Worm (Caenorhabditis elegans) whole organism, L1 larva: Measurements from ENCODE around the gene sma-1.
A peak's percentile ranks its signal among the peaks of the same experiment; 100 is the strongest.

Experiments
- C04F5.9 ChIP-seq: sonication (generic microtip); optimal IDR thresholded peaks from 2 replicates; lab custom pipeline; 2016; ENCODE audit warnings: missing genetic modification characterization, missing compliant biosample characterization
- C34B4.2 ChIP-seq: sonication (generic microtip); optimal IDR thresholded peaks from 2 replicates; lab custom pipeline; 2017; ENCODE audit warnings: mild to moderate bottlenecking, missing genetic modification characterization, missing compliant biosample characterization
- Y116A8C.19 ChIP-seq: sonication (generic microtip); optimal IDR thresholded peaks from 2 replicates; lab custom pipeline; 2016; ENCODE audit warnings: missing compliant biosample characterization, missing genetic modification characterization, borderline replicate concordance
- aly-2 ChIP-seq: fragments of 150-350 bp; optimal IDR thresholded peaks from 2 replicates; lab custom pipeline; 2014; ENCODE audit warnings: missing biosample characterization, missing genetic modification characterization
- ama-1 ChIP-seq: fragments of 150-350 bp; optimal IDR thresholded peaks from 2 replicates; lab custom pipeline; 2014
- blmp-1 ChIP-seq: fragments of 150-350 bp; optimal IDR thresholded peaks from 2 replicates; lab custom pipeline; 2014; ENCODE audit warnings: missing biosample characterization, missing genetic modification characterization
- ceh-63 ChIP-seq: fragments of 200-800 bp; sonication (Bioruptor generic); optimal IDR thresholded peaks from 2 replicates; lab custom pipeline; 2018; ENCODE audit warnings: mild to moderate bottlenecking, missing genetic modification characterization, missing compliant biosample characterization
- ceh-88 ChIP-seq: fragments of 200-800 bp; sonication (Bioruptor generic); IDR thresholded peaks from 2 replicates; pipeline ENCODE4 v1.3.6; 2022; ENCODE audit warnings: missing genetic modification characterization, missing compliant biosample characterization
- ceh-90 ChIP-seq: sonication (generic microtip); optimal IDR thresholded peaks from 2 replicates; lab custom pipeline; 2016; ENCODE audit warnings: missing genetic modification characterization, missing compliant biosample characterization
- ces-1 ChIP-seq: fragments of 150-350 bp; optimal IDR thresholded peaks from 2 replicates; lab custom pipeline; 2014; ENCODE audit warnings: missing biosample characterization, missing genetic modification reagents, missing genetic modification characterization
- dpl-1 ChIP-seq, 3 experiments: fragments of 150-350 bp in 2 of 3; sonication (generic microtip) in 1 of 3; optimal IDR thresholded peaks; 2 replicates each; lab custom pipeline; 2014 to 2017; ENCODE audit warnings: missing biosample characterization in 3 of 3, missing genetic modification characterization in 3 of 3, missing genetic modification reagents in 3 of 3
- dsc-1 ChIP-seq: sonication (generic microtip); optimal IDR thresholded peaks from 2 replicates; lab custom pipeline; 2016; ENCODE audit warnings: mild to moderate bottlenecking, missing genetic modification characterization, missing compliant biosample characterization
- efl-1 ChIP-seq, 4 experiments: fragments of 150-350 bp; optimal IDR thresholded peaks in 3 of 4; peaks in 1 of 4; 1 replicate in 1 of 4; 2 replicates in 3 of 4; lab custom pipeline; 2014; ENCODE audit warnings: missing biosample characterization in 2 of 4, missing genetic modification characterization in 2 of 4, missing genetic modification reagents in 2 of 4
- efl-3 ChIP-seq: fragments of 200-800 bp; sonication (Bioruptor generic); optimal IDR thresholded peaks from 2 replicates; lab custom pipeline; 2018; ENCODE audit warnings: mild to moderate bottlenecking, missing genetic modification characterization, missing compliant biosample characterization
- egl-13 ChIP-seq: sonication (generic microtip); optimal IDR thresholded peaks from 2 replicates; lab custom pipeline; 2016; ENCODE audit warnings: missing genotype, missing genetic modification reagents, missing genetic modification characterization, missing compliant biosample characterization
- egl-27 ChIP-seq, 2 experiments: fragments of 150-350 bp in 1 of 2; sonication (generic microtip); optimal IDR thresholded peaks; 3 replicates each; lab custom pipeline; 2017 to 2018; ENCODE audit warnings: missing biosample characterization in 2 of 2, missing genetic modification characterization in 2 of 2, missing genetic modification reagents in 2 of 2
- elt-2 ChIP-seq: sonication (generic microtip); optimal IDR thresholded peaks from 2 replicates; lab custom pipeline; 2016; ENCODE audit warnings: missing genetic modification characterization, mild to moderate bottlenecking, inconsistent platforms, missing compliant biosample characterization, missing genetic modification reagents
- elt-3 ChIP-seq, 6 experiments: fragments of 150-350 bp in 1 of 6; sonication (generic microtip); optimal IDR thresholded peaks; 2 replicates each; lab custom pipeline; 2017 to 2018; ENCODE audit warnings: missing biosample characterization in 6 of 6, missing genetic modification characterization in 6 of 6, inconsistent platforms in 1 of 6
- fkh-4 ChIP-seq: sonication (generic microtip); optimal IDR thresholded peaks from 2 replicates; lab custom pipeline; 2016; ENCODE audit warnings: missing compliant biosample characterization, missing genetic modification characterization, borderline replicate concordance
- fos-1 ChIP-seq: fragments of 150-350 bp; optimal IDR thresholded peaks from 2 replicates; lab custom pipeline; 2014; ENCODE audit warnings: missing biosample characterization, missing genetic modification characterization
- irx-1 ChIP-seq: sonication (generic microtip); optimal IDR thresholded peaks from 2 replicates; lab custom pipeline; 2016; ENCODE audit warnings: missing genetic modification characterization, missing compliant biosample characterization
- jun-1 ChIP-seq: fragments of 150-350 bp; optimal IDR thresholded peaks from 2 replicates; lab custom pipeline; 2014; ENCODE audit warnings: missing biosample characterization, missing genetic modification reagents, missing genetic modification characterization
- lin-14 ChIP-seq: fragments of 200-800 bp; sonication (Bioruptor generic); optimal IDR thresholded peaks from 2 replicates; lab custom pipeline; 2018; ENCODE audit warnings: mild to moderate bottlenecking, missing genetic modification characterization, moderate library complexity, missing compliant biosample characterization
- lin-15B ChIP-seq: fragments of 150-350 bp; sonication (generic microtip); optimal IDR thresholded peaks from 3 replicates; lab custom pipeline; 2014; ENCODE audit warnings: missing biosample characterization, missing genetic modification characterization
- lin-35 ChIP-seq, 2 experiments: fragments of 150-350 bp; optimal IDR thresholded peaks; 2 replicates each; lab custom pipeline; 2014; ENCODE audit warnings: missing biosample characterization in 2 of 2, missing genetic modification characterization in 2 of 2, missing genetic modification reagents in 2 of 2
- lir-3 ChIP-seq: sonication (generic microtip); optimal IDR thresholded peaks from 2 replicates; lab custom pipeline; 2016; ENCODE audit warnings: mild to moderate bottlenecking, missing genetic modification characterization, moderate library complexity, missing compliant biosample characterization; ENCODE audit not compliant: poor library complexity
- lsy-2 ChIP-seq, 2 experiments: fragments of 150-350 bp; optimal IDR thresholded peaks; 2 replicates each; lab custom pipeline; 2014; ENCODE audit warnings: missing biosample characterization in 2 of 2, missing genetic modification characterization in 2 of 2
- mab-9 ChIP-seq: fragments of 200-800 bp; sonication (Bioruptor generic); IDR thresholded peaks from 2 replicates; pipeline ENCODE4 v1.3.6; 2022; ENCODE audit warnings: missing genetic modification reagents, missing genetic modification characterization, missing compliant biosample characterization
- mdl-1 ChIP-seq, 2 experiments: fragments of 150-350 bp; optimal IDR thresholded peaks; 2 replicates each; lab custom pipeline; 2014 to 2017; ENCODE audit warnings: missing biosample characterization in 2 of 2, missing genetic modification characterization in 2 of 2, inconsistent platforms in 1 of 2
- nhr-19 ChIP-seq: fragments of 200-800 bp; sonication (Bioruptor generic); conservative IDR thresholded peaks from 2 replicates; pipeline ENCODE4 v1.3.6; 2022; ENCODE audit warnings: missing genetic modification characterization, missing compliant biosample characterization
- nhr-20 ChIP-seq: sonication (generic microtip); optimal IDR thresholded peaks from 2 replicates; lab custom pipeline; 2016; ENCODE audit warnings: mild to moderate bottlenecking, missing genetic modification characterization, missing compliant biosample characterization
- nhr-47 ChIP-seq: sonication (generic microtip); optimal IDR thresholded peaks from 2 replicates; lab custom pipeline; 2016; ENCODE audit warnings: mild to moderate bottlenecking, missing genetic modification characterization, moderate library complexity, missing compliant biosample characterization
- nhr-76 ChIP-seq: sonication (generic microtip); optimal IDR thresholded peaks from 2 replicates; lab custom pipeline; 2017; ENCODE audit warnings: missing biosample characterization, missing genetic modification characterization
- nhr-84 ChIP-seq: sonication (generic microtip); optimal IDR thresholded peaks from 2 replicates; lab custom pipeline; 2017; ENCODE audit warnings: missing biosample characterization, missing genetic modification characterization
- pax-3 ChIP-seq: fragments of 200-800 bp; sonication (Bioruptor generic); optimal IDR thresholded peaks from 2 replicates; lab custom pipeline; 2018; ENCODE audit warnings: mild to moderate bottlenecking, missing genetic modification characterization, moderate library complexity, missing compliant biosample characterization
- pqm-1 ChIP-seq: sonication (generic microtip); optimal IDR thresholded peaks from 3 replicates; lab custom pipeline; 2017; ENCODE audit warnings: missing biosample characterization, missing genetic modification characterization
- skn-1 ChIP-seq: fragments of 150-350 bp; optimal IDR thresholded peaks from 2 replicates; lab custom pipeline; 2014; ENCODE audit warnings: missing biosample characterization, missing genetic modification characterization
- snu-23 ChIP-seq: sonication (generic microtip); optimal IDR thresholded peaks from 2 replicates; lab custom pipeline; 2016; ENCODE audit warnings: missing genetic modification characterization, missing compliant biosample characterization
- sox-4 ChIP-seq: sonication (generic microtip); optimal IDR thresholded peaks from 2 replicates; lab custom pipeline; 2016; ENCODE audit warnings: missing genetic modification characterization, missing compliant biosample characterization
- sptf-1 ChIP-seq: fragments of 150-350 bp; optimal IDR thresholded peaks from 2 replicates; lab custom pipeline; 2014; ENCODE audit warnings: missing biosample characterization, missing genetic modification characterization
- swsn-7 ChIP-seq: sonication (generic microtip); optimal IDR thresholded peaks from 2 replicates; lab custom pipeline; 2016; ENCODE audit warnings: missing genetic modification characterization, missing compliant biosample characterization
- tbx-2 ChIP-seq: sonication (generic microtip); optimal IDR thresholded peaks from 2 replicates; lab custom pipeline; 2016; ENCODE audit warnings: missing genetic modification characterization, missing compliant biosample characterization
- tlp-1 ChIP-seq: fragments of 150-350 bp; optimal IDR thresholded peaks from 2 replicates; lab custom pipeline; 2014; ENCODE audit warnings: missing biosample characterization, missing genetic modification characterization
- unc-130 ChIP-seq: fragments of 150-350 bp; optimal IDR thresholded peaks from 2 replicates; lab custom pipeline; 2017; ENCODE audit warnings: missing biosample characterization, missing genetic modification characterization, inconsistent platforms
- unc-30 ChIP-seq: sonication (generic microtip); optimal IDR thresholded peaks from 2 replicates; lab custom pipeline; 2017; ENCODE audit warnings: missing biosample characterization, missing genetic modification characterization
- zag-1 ChIP-seq: fragments of 150-350 bp; optimal IDR thresholded peaks from 2 replicates; lab custom pipeline; 2014; ENCODE audit warnings: missing biosample characterization, missing genetic modification characterization

The sma-1 gene

ce11 chrV:11883215-11883614 is 16.0 kb upstream of the sma-1 start (continued):
- TF ChIP-seq sptf-1 (tag; lab: Kevin White, UChicago): no peak
- no peak for TF ChIP-seq skn-1 (tag; lab: Kevin White, UChicago)
- TF ChIP-seq C34B4.2: no peak
- no peak for TF ChIP-seq ces-1
- TF ChIP-seq aly-2 (tag; lab: Kevin White, UChicago): no peak
- no peak for TF ChIP-seq unc-130 (tag; lab: Kevin White, UChicago)
- no peak for TF ChIP-seq pax-3
- peak; percentile 33; the same call in 1 of the 2 replicates for TF ChIP-seq nhr-19 (GFP tag; lab: Robert Waterston, UW)
- TF ChIP-seq pqm-1: no peak
- peak; percentile 8 for TF ChIP-seq blmp-1
- TF ChIP-seq unc-30 (tag; lab: Kevin White, UChicago): no peak
- peak in 1 of 2 experiments; percentile 6 for TF ChIP-seq lin-35 (GFP tag; optimal IDR thresholded peaks at IDR 0.05; lab: Kevin White, UChicago)
- no peak for TF ChIP-seq ceh-88 (GFP tag; lab: Robert Waterston, UW)
- TF ChIP-seq elt-3 (tag; optimal IDR thresholded peaks at IDR 0.05; lab: Kevin White, UChicago): peak in 2 of 6 experiments; percentile 22 to 36
- no peak for TF ChIP-seq irx-1
- TF ChIP-seq Y116A8C.19 (tag; lab: Kevin White, UChicago): no peak
- no peak for TF ChIP-seq tlp-1 (tag; lab: Kevin White, UChicago)
- TF ChIP-seq nhr-76 (tag; lab: Kevin White, UChicago): no peak
- TF ChIP-seq dsc-1: no peak
- TF ChIP-seq ama-1: no peak
- no peak for TF ChIP-seq fos-1 (tag; lab: Kevin White, UChicago)
- TF ChIP-seq ceh-63: no peak
- peak in 1 of 2 experiments; percentile 15 for TF ChIP-seq lsy-2 (tag; optimal IDR thresholded peaks at IDR 0.05; lab: Kevin White, UChicago)
- no peak for TF ChIP-seq nhr-47 (tag; lab: Kevin White, UChicago)
- TF ChIP-seq elt-2 (tag; lab: Kevin White, UChicago): no peak
- no peak for TF ChIP-seq dpl-1 (GFP tag; optimal IDR thresholded peaks at IDR 0.05; lab: Kevin White, UChicago)
- no peak for TF ChIP-seq C04F5.9
- peak; percentile 9 for TF ChIP-seq nhr-20
- no peak for TF ChIP-seq swsn-7
- no peak for TF ChIP-seq ceh-90
- peak; percentile 35 for TF ChIP-seq snu-23 (GFP tag; lab: Kevin White, UChicago)
- TF ChIP-seq tbx-2: no peak
- TF ChIP-seq lin-15B: no peak
- peak; percentile 49 for TF ChIP-seq lin-14 (GFP tag; lab: Kevin White, UChicago)
- TF ChIP-seq mdl-1 (tag; optimal IDR thresholded peaks at IDR 0.05; lab: Kevin White, UChicago): no peak
- no peak for TF ChIP-seq jun-1 (tag; lab: Kevin White, UChicago)
- no peak for TF ChIP-seq sox-4 (tag; lab: Kevin White, UChicago)
- no peak for TF ChIP-seq lir-3
- no peak for TF ChIP-seq nhr-84 (tag; lab: Kevin White, UChicago)
- TF ChIP-seq efl-3 (GFP tag; lab: Kevin White, UChicago): no peak
- TF ChIP-seq fkh-4 (tag; lab: Kevin White, UChicago): no peak
- no peak for TF ChIP-seq egl-27 (tag; optimal IDR thresholded peaks at IDR 0.05; lab: Kevin White, UChicago)
- TF ChIP-seq mab-9 (GFP tag; lab: Robert Waterston, UW): no peak
- TF ChIP-seq zag-1 (tag; lab: Kevin White, UChicago): no peak
- no peak for TF ChIP-seq egl-13 (tag; lab: Kevin White, UChicago)
- TF ChIP-seq efl-1 (optimal IDR thresholded peaks at IDR 0.05; lab: Kevin White, UChicago): no peak
- no peak for TF ChIP-seq efl-1 (GFP tag; optimal IDR thresholded peaks at IDR 0.05 in 1 of 2; lab: Kevin White, UChicago)
